Worm (Caenorhabditis elegans): Measurements from ENCODE around the gene srp-1.

DNA sequence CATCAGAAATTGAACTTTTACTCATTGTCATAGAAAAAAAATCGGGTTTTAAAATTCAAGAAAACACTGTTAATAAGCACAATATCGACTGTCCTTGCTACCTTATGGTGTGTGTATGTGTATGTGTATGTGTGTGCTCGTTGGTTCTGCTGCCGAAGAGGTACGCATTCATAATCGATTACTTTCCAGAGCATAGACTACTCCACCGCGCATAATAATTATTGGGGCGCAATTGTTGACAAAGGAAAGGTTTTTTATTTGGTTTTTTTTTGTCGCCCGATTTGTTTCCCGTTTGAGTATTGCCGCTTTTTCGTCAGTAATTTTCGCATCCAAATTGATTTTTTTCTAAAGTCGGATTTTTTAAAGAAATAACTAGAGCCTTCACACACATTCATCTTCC, 8.2 kb downstream of the srp-1 start, which contains the start of gene C05E4.15:
- TF ChIP-seq elt-2 (tag; optimal IDR thresholded peaks at IDR 0.05): no peak
- TF ChIP-seq nhr-237 (tag; optimal IDR thresholded peaks at IDR 0.05): no peak
- TF ChIP-seq ztf-11 (tag; optimal IDR thresholded peaks at IDR 0.05): no peak
- no peak for TF ChIP-seq ceh-82 (tag; optimal IDR thresholded peaks at IDR 0.05)
- TF ChIP-seq fkh-10 (GFP tag; optimal IDR thresholded peaks at IDR 0.05): no peak
- TF ChIP-seq lsy-12 (tag; optimal IDR thresholded peaks at IDR 0.05): no peak
- TF ChIP-seq egl-27 (tag; optimal IDR thresholded peaks at IDR 0.05): no peak
- TF ChIP-seq nhr-76 (tag; optimal IDR thresholded peaks at IDR 0.05): no peak

All from whole organism, L3 larva.